Worm (Caenorhabditis elegans): ENCODE measurements around the gene K08H10.6.

DNA sequence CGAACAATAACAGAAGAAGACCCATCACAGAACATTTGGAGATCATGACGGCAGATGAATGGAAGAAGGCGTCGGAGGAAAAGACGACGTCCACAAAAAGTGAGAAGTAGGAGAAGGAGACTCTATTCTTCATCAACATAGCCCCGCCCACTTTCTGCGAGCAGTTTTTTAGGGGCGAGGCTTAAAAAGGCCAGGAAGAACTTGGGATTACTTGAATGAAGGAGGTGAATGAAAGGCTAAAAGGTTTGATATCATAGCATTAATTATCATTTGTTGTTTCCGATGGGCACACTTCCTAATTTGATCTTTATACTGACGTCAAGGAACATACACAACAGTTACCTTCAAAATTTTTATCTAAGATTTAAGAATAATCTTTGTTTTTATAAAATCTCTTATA, 46.9 kb downstream of the K08H10.6 start, which contains the start of gene nlp-58:
- TF ChIP-seq nhr-23 (tag; optimal IDR thresholded peaks at IDR 0.05) (no peak), snpc-4 (tag; optimal IDR thresholded peaks at IDR 0.05) (no peak), R02D3.7 (tag; optimal IDR thresholded peaks at IDR 0.05) (no peak), aly-2 (tag; optimal IDR thresholded peaks at IDR 0.05) (no peak), mdl-1 (tag; optimal IDR thresholded peaks at IDR 0.05) (no peak), lin-13 (GFP tag; optimal IDR thresholded peaks at IDR 0.05) (no peak), egl-27 (tag; optimal IDR thresholded peaks at IDR 0.05) (no peak), elt-1 (tag; optimal IDR thresholded peaks at IDR 0.05) (no peak), nhr-6 (tag; optimal IDR thresholded peaks at IDR 0.05) (no peak), unc-62 (GFP tag; optimal IDR thresholded peaks at IDR 0.05) (no peak), ceh-82 (tag; optimal IDR thresholded peaks at IDR 0.05) (no peak)

All from whole organism, L2 larva.